Fruit fly (Drosophila melanogaster) whole organism, pupa: ENCODE measurements around the gene xit.
A peak's percentile ranks its signal among the peaks of the same experiment; 100 is the strongest.

ENCODE experiments used
- CG10348 ChIP-seq: fragments of 200-800 bp; sonication (Bioruptor generic); IDR thresholded peaks from 2 replicates; pipeline ENCODE4 v1.3.6; 2022; ENCODE audit warnings: missing biosample characterization, missing genetic modification characterization
- CG12605 ChIP-seq: fragments of 200-800 bp; sonication (Bioruptor generic); IDR thresholded peaks from 2 replicates; pipeline ENCODE4 v1.3.6; 2022; ENCODE audit warnings: missing biosample characterization, missing genetic modification characterization
- CG13204 ChIP-seq: fragments of 200-800 bp; sonication (Bioruptor generic); optimal IDR thresholded peaks from 2 replicates; lab custom pipeline; 2018; ENCODE audit warnings: missing biosample characterization, mild to moderate bottlenecking, missing genetic modification characterization, moderate library complexity
- CG15710 ChIP-seq: fragments of 200-800 bp; sonication (Bioruptor generic); optimal IDR thresholded peaks from 2 replicates; lab custom pipeline; 2018; ENCODE audit warnings: missing biosample characterization, mild to moderate bottlenecking, missing genetic modification characterization, moderate library complexity
- CG17806 ChIP-seq: fragments of 200-800 bp; sonication (Bioruptor generic); optimal IDR thresholded peaks from 2 replicates; lab custom pipeline; 2018; ENCODE audit warnings: missing biosample characterization, mild to moderate bottlenecking, missing genetic modification characterization, moderate library complexity
- CG32121 ChIP-seq: fragments of 200-800 bp; sonication (Bioruptor generic); IDR thresholded peaks from 2 replicates; pipeline ENCODE4 v1.3.6; 2022; ENCODE audit warnings: missing biosample characterization, missing genetic modification characterization
- CG34367 ChIP-seq: fragments of 200-800 bp; sonication (Bioruptor generic); optimal IDR thresholded peaks from 2 replicates; lab custom pipeline; 2018; ENCODE audit warnings: missing biosample characterization, mild to moderate bottlenecking, missing genetic modification characterization
- CG4496 ChIP-seq: fragments of 200-800 bp; sonication (Bioruptor generic); IDR thresholded peaks from 3 replicates; pipeline ENCODE4 v1.3.6; 2022; ENCODE audit warnings: missing biosample characterization, missing genetic modification characterization
- CG8301 ChIP-seq: fragments of 200-800 bp; sonication (Bioruptor generic); optimal IDR thresholded peaks from 2 replicates; lab custom pipeline; 2018; ENCODE audit warnings: missing biosample characterization, mild to moderate bottlenecking, missing genetic modification characterization
- Ets98B ChIP-seq: fragments of 200-800 bp; sonication (Bioruptor generic); IDR thresholded peaks from 2 replicates; pipeline ENCODE4 v1.3.6; 2022; ENCODE audit warnings: missing biosample characterization, missing genetic modification characterization
- Pif1A ChIP-seq: fragments of 200-800 bp; sonication (Bioruptor generic); optimal IDR thresholded peaks from 3 replicates; lab custom pipeline; 2016; ENCODE audit warnings: missing biosample characterization, missing genetic modification characterization
- Pif1B ChIP-seq: fragments of 200-800 bp; sonication (Bioruptor generic); optimal IDR thresholded peaks from 3 replicates; lab custom pipeline; 2016; ENCODE audit warnings: missing biosample characterization, missing genetic modification characterization
- Snoo ChIP-seq: fragments of 200-800 bp; sonication (Bioruptor generic); optimal IDR thresholded peaks from 3 replicates; lab custom pipeline; 2017; ENCODE audit warnings: missing biosample characterization, mild to moderate bottlenecking, missing genetic modification characterization, inconsistent platforms
- fd96Ca ChIP-seq: fragments of 200-800 bp; sonication (Bioruptor generic); IDR thresholded peaks from 3 replicates; pipeline ENCODE4 v1.3.6; 2022; ENCODE audit warnings: missing biosample characterization, missing genetic modification characterization
- gl ChIP-seq: fragments of 200-800 bp; sonication (Bioruptor generic); optimal IDR thresholded peaks from 2 replicates; lab custom pipeline; 2018; ENCODE audit warnings: missing biosample characterization, mild to moderate bottlenecking, missing genetic modification characterization
- rn ChIP-seq: fragments of 200-800 bp; sonication (Bioruptor generic); IDR thresholded peaks from 2 replicates; pipeline ENCODE4 v1.3.6; 2022; ENCODE audit warnings: missing biosample characterization, missing genetic modification characterization

The xit gene

dm6 chrX:6868629-6869579 lies 48.1 kb downstream of the xit start:
- no peak for TF ChIP-seq Pif1A
- no peak for TF ChIP-seq Ets98B (GFP tag; lab: Robert Waterston, UW)
- no peak for TF ChIP-seq CG17806 (tag; lab: Kevin White, UChicago)
- 0 out of 3 replicates have a peak, but pooled peaks have one; percentile 10 for TF ChIP-seq CG4496 (GFP tag; lab: Robert Waterston, UW)

DNA sequence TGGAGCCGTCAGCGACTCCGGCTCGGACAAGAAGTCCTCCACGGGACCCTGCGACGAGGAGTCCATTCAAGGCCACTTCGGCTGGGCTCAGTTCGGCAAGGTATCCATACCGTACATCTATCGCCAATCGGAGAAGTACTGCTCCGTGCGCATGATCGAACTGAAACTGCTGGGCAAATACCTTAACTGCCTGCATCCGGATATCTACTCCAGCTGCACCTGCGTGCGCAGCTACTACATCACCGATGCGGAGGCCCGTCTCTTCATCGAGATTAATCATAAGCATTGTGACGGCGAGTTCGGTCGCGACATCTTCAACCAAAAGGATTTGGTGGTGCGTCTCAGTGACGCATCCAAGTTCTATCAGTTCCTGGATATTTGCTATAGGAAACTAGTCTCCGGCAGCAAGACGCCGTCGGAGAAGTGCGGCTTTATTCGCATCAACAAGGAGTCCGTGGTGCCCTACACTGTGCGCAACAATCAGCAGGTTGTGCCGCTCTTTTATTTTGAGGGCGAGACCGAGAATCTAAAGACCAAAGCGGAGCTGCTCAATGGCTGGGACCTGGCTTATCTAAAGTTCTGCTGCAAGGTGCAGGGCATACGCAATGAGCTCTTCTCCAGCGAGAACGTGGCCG lies 49.1 kb downstream of the xit start:
- TF ChIP-seq CG12605 (GFP tag; lab: Robert Waterston, UW) (no peak), CG13204 (no peak), Pif1B (GFP tag; lab: Kevin White, UChicago) (no peak), fd96Ca (GFP tag; lab: Robert Waterston, UW) (no peak), gl (tag; lab: Kevin White, UChicago) (no peak), Snoo (tag; lab: Kevin White, UChicago) (no peak), CG34367 (tag; lab: Kevin White, UChicago) (no peak), CG32121 (GFP tag; lab: Robert Waterston, UW) (no peak), CG15710 (tag; lab: Kevin White, UChicago) (no peak), CG8301 (tag; lab: Kevin White, UChicago) (no peak), CG4496 (GFP tag; lab: Robert Waterston, UW) (no peak), CG10348 (no peak), rn (GFP tag; lab: Robert Waterston, UW) (no peak), Ets98B (GFP tag; lab: Robert Waterston, UW) (no peak)
- TF ChIP-seq, all 21 proteins: peak for 0

DNA sequence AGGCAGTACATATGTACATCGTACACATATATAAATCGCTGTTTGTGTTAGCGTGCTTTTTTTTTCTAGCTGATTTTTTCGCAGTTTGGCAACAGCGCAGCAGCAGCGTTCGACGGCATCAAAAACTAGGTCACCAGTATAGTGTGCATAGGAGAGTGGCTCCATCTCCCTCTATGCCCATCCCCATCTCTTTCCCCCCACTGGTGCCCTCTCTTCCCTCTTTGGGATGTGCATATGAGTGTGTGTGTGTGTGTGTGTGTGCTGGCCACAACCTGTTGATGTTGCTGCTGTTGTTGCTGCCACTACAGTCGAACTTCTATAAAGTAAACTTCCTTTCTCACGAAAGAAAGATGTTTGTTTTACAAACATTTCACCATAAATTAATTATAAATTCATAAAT lies 50.9 kb downstream of the xit start:
- TF ChIP-seq Ets98B (GFP tag; lab: Robert Waterston, UW) = no peak
- 0 out of 2 replicates have a peak, but pooled peaks have one; percentile 17 for TF ChIP-seq CG12605 (GFP tag; lab: Robert Waterston, UW)
